Worm (Caenorhabditis elegans): ENCODE measurements around the gene Y72A10A.1.
A peak's percentile ranks its signal among the peaks of the same experiment; 100 is the strongest.

The Y72A10A.1 gene

ce11 chrX:6097551-6097950 lies 40.6 kb downstream of the Y72A10A.1 start, which contains the start of gene C15H9.4 (continued):
- no peak for TF ChIP-seq spr-3 (GFP tag; optimal IDR thresholded peaks at IDR 0.05)
- TF ChIP-seq nhr-77 (tag; optimal IDR thresholded peaks at IDR 0.05), result no peak
- TF ChIP-seq dpl-1 (GFP tag; optimal IDR thresholded peaks at IDR 0.05), result no peak
- TF ChIP-seq vab-7 (GFP tag; IDR thresholded peaks at IDR 0.05), result no peak
- no peak for TF ChIP-seq lin-15B (tag; optimal IDR thresholded peaks at IDR 0.05)
- peak; percentile 27 for TF ChIP-seq mxl-3 (GFP tag; optimal IDR thresholded peaks at IDR 0.05)
- no peak for TF ChIP-seq gei-8 (GFP tag; optimal IDR thresholded peaks at IDR 0.05)
- no peak for TF ChIP-seq fkh-10 (GFP tag; optimal IDR thresholded peaks at IDR 0.05)
- TF ChIP-seq Y48G9A.11 (GFP tag; IDR thresholded peaks at IDR 0.05), result no peak
- peak; percentile 30 for TF ChIP-seq hlh-11 (tag; optimal IDR thresholded peaks at IDR 0.05)
- no peak for TF ChIP-seq ceh-32 (tag; optimal IDR thresholded peaks at IDR 0.05; ENCODE audit: poor library complexity)
- no peak for TF ChIP-seq zag-1 (tag; optimal IDR thresholded peaks at IDR 0.05)
- TF ChIP-seq unc-130 (GFP tag; optimal IDR thresholded peaks at IDR 0.05), result no peak
- TF ChIP-seq F10B5.3 (tag; optimal IDR thresholded peaks at IDR 0.05), result no peak
- no peak for TF ChIP-seq set-16 (GFP tag; IDR thresholded peaks at IDR 0.05)
- no peak for TF ChIP-seq spr-1 (tag; optimal IDR thresholded peaks at IDR 0.05)
- TF ChIP-seq aly-2 (tag; optimal IDR thresholded peaks at IDR 0.05), result no peak
- TF ChIP-seq mes-2 (tag; optimal IDR thresholded peaks at IDR 0.05; ENCODE audit: poor library complexity, severe bottlenecking), result peak; percentile 71
- no peak for TF ChIP-seq madf-9 (GFP tag; conservative IDR thresholded peaks at IDR 0.05)
- TF ChIP-seq nhr-11 (tag; optimal IDR thresholded peaks at IDR 0.05), result no peak
- TF ChIP-seq dmd-6 (GFP tag; IDR thresholded peaks at IDR 0.05), result no peak; the same call in 1 of the 2 replicates
- TF ChIP-seq zfp-3 (GFP tag; conservative IDR thresholded peaks at IDR 0.05), result no peak
- no peak for TF ChIP-seq lim-7 (GFP tag; IDR thresholded peaks at IDR 0.05)
- peak in 1 of 2 experiments; percentile 31 for TF ChIP-seq hif-1 (tag; optimal IDR thresholded peaks at IDR 0.05)
- TF ChIP-seq mep-1 (tag; optimal IDR thresholded peaks at IDR 0.05), result peak; percentile 68
- no peak for TF ChIP-seq Y105C5A.15 (GFP tag; IDR thresholded peaks at IDR 0.05)
- TF ChIP-seq lsy-2 (tag; optimal IDR thresholded peaks at IDR 0.05), result peak in 1 of 2 experiments; percentile 65
- TF ChIP-seq ztf-7 (tag; optimal IDR thresholded peaks at IDR 0.05), result no peak
- TF ChIP-seq ZK337.2 (GFP tag; IDR thresholded peaks at IDR 0.05), result no peak
- no peak for TF ChIP-seq F26F4.8 (GFP tag; conservative IDR thresholded peaks at IDR 0.05)
- TF ChIP-seq T26A8.4 (GFP tag; IDR thresholded peaks at IDR 0.05), result peak; percentile 21; the same call in 1 of the 2 replicates
- TF ChIP-seq pqm-1 (tag; optimal IDR thresholded peaks at IDR 0.05), result no peak
- TF ChIP-seq ama-1 (optimal IDR thresholded peaks at IDR 0.05), result no peak
- no peak for TF ChIP-seq egl-27 (tag; optimal IDR thresholded peaks at IDR 0.05)
- no peak for TF ChIP-seq skn-1 (tag; optimal IDR thresholded peaks at IDR 0.05)
- TF ChIP-seq daf-8 (GFP tag; IDR thresholded peaks at IDR 0.05), result no peak
- no peak for TF ChIP-seq pha-4 (GFP tag; IDR thresholded peaks at IDR 0.05)
- no peak for TF ChIP-seq pha-4 (tag; optimal IDR thresholded peaks at IDR 0.05)
- TF ChIP-seq mdl-1 (tag; optimal IDR thresholded peaks at IDR 0.05), result peak in 1 of 2 experiments; percentile 7
- TF ChIP-seq cey-2 (tag; optimal IDR thresholded peaks at IDR 0.05; ENCODE audit: borderline replicate concordance, insufficient read depth), result no peak
- TF ChIP-seq nhr-76 (tag; optimal IDR thresholded peaks at IDR 0.05), result no peak
- TF ChIP-seq mxl-2 (GFP tag; conservative IDR thresholded peaks at IDR 0.05), result no peak
- no peak for TF ChIP-seq ceh-44 (GFP tag; IDR thresholded peaks at IDR 0.05)
- no peak for TF ChIP-seq unc-39 (tag; optimal IDR thresholded peaks at IDR 0.05)
- TF ChIP-seq dmd-9 (GFP tag; IDR thresholded peaks at IDR 0.05), result no peak
- no peak for TF ChIP-seq D1046.2 (GFP tag; IDR thresholded peaks at IDR 0.05)
- no peak for TF ChIP-seq nhr-25 (tag; optimal IDR thresholded peaks at IDR 0.05; ENCODE audit: borderline replicate concordance, insufficient read depth)
- no peak for TF ChIP-seq dmd-8 (GFP tag; IDR thresholded peaks at IDR 0.05)
- peak; percentile 56 for TF ChIP-seq ctbp-1 (GFP tag; IDR thresholded peaks at IDR 0.05)
- no peak for TF ChIP-seq ZK546.5 (tag; optimal IDR thresholded peaks at IDR 0.05)
- TF ChIP-seq lin-39 (tag; optimal IDR thresholded peaks at IDR 0.05), result no peak
- TF ChIP-seq nhr-102 (tag; optimal IDR thresholded peaks at IDR 0.05), result peak; percentile 4
